Worm (Caenorhabditis elegans) whole organism, L4 larva: ENCODE data around the gene Y75B8A.44.

ENCODE experiments used
- D1046.2 ChIP-seq: fragments of 200-800 bp; sonication (Bioruptor generic); IDR thresholded peaks from 2 replicates; pipeline ENCODE4 v1.3.6; 2022; ENCODE audit warnings: missing genetic modification characterization, missing compliant biosample characterization
- F49E8.2 ChIP-seq: sonication (generic microtip); optimal IDR thresholded peaks from 2 replicates; lab custom pipeline; 2016; ENCODE audit warnings: missing compliant biosample characterization, mild to moderate bottlenecking, missing genetic modification characterization, borderline replicate concordance
- Y105C5A.15 ChIP-seq: fragments of 200-800 bp; sonication (Bioruptor generic); IDR thresholded peaks from 2 replicates; pipeline ENCODE4 v1.3.6; 2022; ENCODE audit warnings: missing genetic modification characterization, missing compliant biosample characterization
- Y48G9A.11 ChIP-seq: fragments of 200-800 bp; sonication (Bioruptor generic); IDR thresholded peaks from 2 replicates; pipeline ENCODE4 v1.3.6; 2022; ENCODE audit warnings: missing genetic modification reagents, missing genetic modification characterization, missing compliant biosample characterization
- aha-1 ChIP-seq: fragments of 150-350 bp; peaks from one replicate; lab custom pipeline; 2014; ENCODE audit warnings: missing biosample characterization, missing genetic modification characterization
- ceh-20 ChIP-seq: fragments of 200-800 bp; sonication (Bioruptor generic); IDR thresholded peaks from 2 replicates; pipeline ENCODE4 v1.3.6; 2022; ENCODE audit warnings: missing genetic modification reagents, missing genetic modification characterization, missing compliant biosample characterization
- ctbp-1 ChIP-seq: fragments of 200-800 bp; sonication (Bioruptor generic); IDR thresholded peaks from 2 replicates; pipeline ENCODE4 v1.3.6; 2022; ENCODE audit warnings: missing genetic modification reagents, missing genetic modification characterization, missing compliant biosample characterization
- daf-12 ChIP-seq: fragments of 150-350 bp; optimal IDR thresholded peaks from 2 replicates; lab custom pipeline; 2014; ENCODE audit warnings: missing biosample characterization, missing genetic modification reagents, missing genetic modification characterization
- daf-16 ChIP-seq, 3 experiments: sonication (generic microtip); optimal IDR thresholded peaks; 2 replicates each; lab custom pipeline; 2016 to 2017; ENCODE audit warnings: missing genetic modification characterization in 3 of 3, missing genetic modification reagents in 3 of 3, mild to moderate bottlenecking in 2 of 3, missing compliant biosample characterization in 2 of 3, missing biosample characterization in 1 of 3, moderate library complexity in 1 of 3
- dmd-8 ChIP-seq: fragments of 200-800 bp; sonication (Bioruptor generic); IDR thresholded peaks from 2 replicates; pipeline ENCODE4 v1.3.6; 2022; ENCODE audit warnings: missing genetic modification characterization, missing compliant biosample characterization
- dmd-9 ChIP-seq: fragments of 200-800 bp; sonication (Bioruptor generic); IDR thresholded peaks from 2 replicates; pipeline ENCODE4 v1.3.6; 2022; ENCODE audit warnings: missing genetic modification reagents, missing genetic modification characterization, missing compliant biosample characterization
- dve-1 ChIP-seq: sonication (generic microtip); optimal IDR thresholded peaks from 2 replicates; lab custom pipeline; 2017; ENCODE audit warnings: antibody characterized with exemption, mild to moderate bottlenecking, missing genetic modification characterization, missing compliant biosample characterization; ENCODE audit not compliant: insufficient read depth
- egl-43 ChIP-seq: fragments of 200-800 bp; sonication (Bioruptor generic); IDR thresholded peaks from 2 replicates; pipeline ENCODE4 v1.3.6; 2022; ENCODE audit warnings: missing genetic modification reagents, missing genetic modification characterization, missing compliant biosample characterization
- fos-1 ChIP-seq: fragments of 150-350 bp; optimal IDR thresholded peaks from 2 replicates; lab custom pipeline; 2014; ENCODE audit warnings: missing biosample characterization, missing genetic modification characterization
- hlh-30 ChIP-seq: sonication (generic microtip); optimal IDR thresholded peaks from 2 replicates; lab custom pipeline; 2017; ENCODE audit warnings: antibody characterized with exemption, mild to moderate bottlenecking, missing genetic modification characterization, missing compliant biosample characterization; ENCODE audit not compliant: insufficient read depth
- lim-7 ChIP-seq: fragments of 200-800 bp; sonication (Bioruptor generic); IDR thresholded peaks from 2 replicates; pipeline ENCODE4 v1.3.6; 2022; ENCODE audit warnings: missing genetic modification characterization, missing compliant biosample characterization
- lin-1 ChIP-seq: fragments of 200-800 bp; sonication (Bioruptor generic); IDR thresholded peaks from 2 replicates; pipeline ENCODE4 v1.3.6; 2022; ENCODE audit warnings: missing genetic modification reagents, missing genetic modification characterization, missing compliant biosample characterization
- lin-29 ChIP-seq: fragments of 200-800 bp; sonication (Bioruptor generic); IDR thresholded peaks from 2 replicates; pipeline ENCODE4 v1.3.6; 2022; ENCODE audit warnings: missing genetic modification reagents, missing genetic modification characterization, missing compliant biosample characterization
- lin-38 ChIP-seq: fragments of 200-800 bp; sonication (Bioruptor generic); IDR thresholded peaks from 2 replicates; pipeline ENCODE4 v1.3.6; 2022; ENCODE audit warnings: missing genetic modification reagents, missing genetic modification characterization, missing compliant biosample characterization
- mdt-29 ChIP-seq: fragments of 200-800 bp; sonication (Bioruptor generic); IDR thresholded peaks from 2 replicates; pipeline ENCODE4 v1.3.6; 2022; ENCODE audit warnings: missing genetic modification reagents, missing genetic modification characterization, missing compliant biosample characterization
- mxl-2 ChIP-seq: fragments of 200-800 bp; sonication (Bioruptor generic); conservative IDR thresholded peaks from 2 replicates; pipeline ENCODE4 v1.3.6; 2022; ENCODE audit warnings: missing genetic modification reagents, missing genetic modification characterization, missing compliant biosample characterization
- mxl-3 ChIP-seq: fragments of 200-800 bp; sonication (Bioruptor generic); optimal IDR thresholded peaks from 2 replicates; lab custom pipeline; 2018; ENCODE audit warnings: mild to moderate bottlenecking, missing genetic modification characterization, missing compliant biosample characterization
- nhr-237 ChIP-seq: sonication (generic microtip); optimal IDR thresholded peaks from 2 replicates; lab custom pipeline; 2017; ENCODE audit warnings: missing biosample characterization, missing genetic modification characterization
- nhr-28 ChIP-seq: fragments of 150-350 bp; optimal IDR thresholded peaks from 2 replicates; lab custom pipeline; 2014; ENCODE audit warnings: missing biosample characterization, missing genetic modification characterization
- nhr-6 ChIP-seq: fragments of 150-350 bp; optimal IDR thresholded peaks from 2 replicates; lab custom pipeline; 2014; ENCODE audit warnings: missing biosample characterization, missing genetic modification characterization
- pha-4 ChIP-seq, 2 experiments: fragments of 150-350 bp in 1 of 2; fragments of 200-800 bp in 1 of 2; sonication (Bioruptor generic) in 1 of 2; IDR thresholded peaks in 1 of 2; optimal IDR thresholded peaks in 1 of 2; 2 replicates each; pipeline versions ENCODE4 v1.3.6 to Lab custom; 2014 to 2022; ENCODE audit warnings: missing genetic modification characterization in 2 of 2, missing genetic modification reagents in 2 of 2, missing biosample characterization in 1 of 2, missing compliant biosample characterization in 1 of 2
- php-3 ChIP-seq: fragments of 200-800 bp; sonication (Bioruptor generic); IDR thresholded peaks from 2 replicates; pipeline ENCODE4 v1.3.6; 2022; ENCODE audit warnings: missing genetic modification reagents, missing genetic modification characterization, missing compliant biosample characterization
- pqm-1 ChIP-seq: sonication (generic microtip); optimal IDR thresholded peaks from 2 replicates; lab custom pipeline; 2017; ENCODE audit warnings: missing biosample characterization, missing genetic modification characterization
- rbr-2 ChIP-seq: sonication (generic microtip); optimal IDR thresholded peaks from 2 replicates; lab custom pipeline; 2016; ENCODE audit warnings: missing genotype, missing genetic modification characterization, missing compliant biosample characterization
- set-16 ChIP-seq: fragments of 200-800 bp; sonication (Bioruptor generic); IDR thresholded peaks from 2 replicates; pipeline ENCODE4 v1.3.6; 2022; ENCODE audit warnings: missing genetic modification reagents, missing genetic modification characterization, missing compliant biosample characterization
- snpc-1.2 ChIP-seq: fragments of 200-800 bp; sonication (Bioruptor generic); IDR thresholded peaks from 2 replicates; pipeline ENCODE4 v1.3.6; 2022; ENCODE audit warnings: missing genetic modification reagents, missing genetic modification characterization, missing compliant biosample characterization
- spr-1 ChIP-seq: sonication (generic microtip); optimal IDR thresholded peaks from 2 replicates; lab custom pipeline; 2016; ENCODE audit warnings: mild to moderate bottlenecking, missing genetic modification characterization, missing compliant biosample characterization
- unc-39 ChIP-seq: sonication (generic microtip); optimal IDR thresholded peaks from 2 replicates; lab custom pipeline; 2017; ENCODE audit warnings: missing biosample characterization, missing genetic modification characterization
- unc-62 ChIP-seq, 3 experiments: fragments of 150-350 bp in 1 of 3; sonication (generic microtip); optimal IDR thresholded peaks in 2 of 3; peaks in 1 of 3; 1 replicate in 1 of 3; 2 replicates in 2 of 3; lab custom pipeline; 2014 to 2017; ENCODE audit warnings: missing biosample characterization in 3 of 3, missing genetic modification characterization in 3 of 3, missing genetic modification reagents in 3 of 3, missing genotype in 1 of 3
- zip-2 ChIP-seq: fragments of 150-350 bp; optimal IDR thresholded peaks from 2 replicates; lab custom pipeline; 2014; ENCODE audit warnings: missing biosample characterization, missing genetic modification characterization
- ztf-11 ChIP-seq: fragments of 150-350 bp; optimal IDR thresholded peaks from 2 replicates; lab custom pipeline; 2014; ENCODE audit warnings: missing biosample characterization, missing genetic modification characterization

Y75B8A.44 gene

DNA sequence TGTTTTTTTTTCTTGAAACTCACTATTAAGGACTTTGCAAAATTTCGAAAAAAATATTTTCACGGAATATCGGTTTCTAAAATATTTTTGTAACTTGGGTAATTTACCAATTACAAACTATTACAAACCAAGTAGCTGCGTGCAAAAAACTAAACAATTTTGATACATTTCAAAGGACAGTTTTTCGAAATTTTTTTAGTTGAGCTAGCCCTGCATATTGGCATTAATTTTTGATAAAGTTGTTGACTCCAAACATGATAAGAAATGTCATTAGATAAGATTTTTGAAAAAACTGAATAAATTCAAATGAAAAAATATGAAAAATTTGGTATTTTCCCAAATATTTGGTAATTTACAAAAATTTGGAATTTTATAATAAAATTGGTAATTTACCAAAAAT lies 6.1 kb upstream of the Y75B8A.44 start:
- peak; percentile 12 for TF ChIP-seq dve-1 (tag; lab: Kevin White, UChicago)
- no peak for TF ChIP-seq nhr-237 (tag; lab: Kevin White, UChicago)
- peak; percentile 22 for TF ChIP-seq pqm-1
- TF ChIP-seq lin-29 (GFP tag; lab: Robert Waterston, UW), result no peak
- no peak for TF ChIP-seq daf-16 (GFP tag; optimal IDR thresholded peaks at IDR 0.05; lab: Kevin White, UChicago)
- TF ChIP-seq daf-16 (tag; optimal IDR thresholded peaks at IDR 0.05; lab: Kevin White, UChicago), result peak; percentile 75
- TF ChIP-seq dmd-9 (GFP tag; lab: Robert Waterston, UW), result no peak

DNA sequence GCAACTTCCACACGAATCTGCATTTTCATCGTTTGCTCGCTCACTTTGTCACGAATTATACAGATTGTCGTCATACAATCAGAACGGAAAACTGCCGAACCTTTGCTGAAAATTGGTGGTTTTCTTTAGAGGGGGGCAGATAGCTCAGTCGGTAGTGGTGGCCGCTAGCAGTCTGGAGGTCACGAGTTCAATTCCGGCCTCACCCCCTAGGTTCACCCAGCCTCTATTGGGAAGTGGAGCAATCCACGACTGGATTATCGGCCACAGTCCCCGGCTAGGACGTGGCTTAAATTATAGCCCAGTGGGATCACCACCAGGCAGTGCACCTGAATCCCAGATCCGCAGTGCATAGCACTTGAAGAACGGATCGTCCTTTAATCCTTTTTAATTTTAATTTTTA lies 1.7 kb upstream of the Y75B8A.44 start:
- peak; percentile 45; the same call in 1 of the 2 replicates for TF ChIP-seq dmd-9 (GFP tag; lab: Robert Waterston, UW)
- TF ChIP-seq lim-7 (GFP tag; lab: Robert Waterston, UW), result peak; percentile 54; the same call in 1 of the 2 replicates
- TF ChIP-seq snpc-1.2 (GFP tag; lab: Robert Waterston, UW), result 0 out of 2 replicates have a peak, but pooled peaks have one; percentile 27
- peak; percentile 47; the same call in 1 of the 2 replicates for TF ChIP-seq set-16
- TF ChIP-seq egl-43, result peak; percentile 55; the same call in 1 of the 2 replicates
- 0 out of 2 replicates have a peak, but pooled peaks have one; percentile 10 for TF ChIP-seq ctbp-1 (GFP tag; lab: Robert Waterston, UW)
- peak; percentile 39; the same call in 1 of the 2 replicates for TF ChIP-seq lin-38

DNA sequence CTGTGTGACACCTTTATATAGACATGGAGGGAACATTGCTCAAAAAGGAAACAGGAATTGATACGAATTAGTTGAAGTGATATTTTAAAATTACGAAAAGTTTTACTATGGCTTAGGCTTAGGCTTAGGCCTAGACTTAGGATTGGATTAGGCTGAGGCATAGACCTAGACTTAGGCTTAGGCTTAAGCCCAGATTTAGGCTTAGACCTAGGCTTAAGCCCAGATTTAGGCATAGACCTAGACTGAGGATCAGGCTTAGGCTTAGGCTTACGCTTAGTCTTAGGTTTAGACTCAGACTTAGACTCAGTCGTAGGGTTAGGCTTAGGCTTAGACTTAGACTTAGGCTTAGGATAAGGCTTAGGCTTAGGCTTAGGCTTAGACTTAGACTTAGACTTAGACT lies 1.7 kb downstream of the Y75B8A.44 start:
- peak in 1 of 2 experiments; percentile 84 for TF ChIP-seq unc-62 (GFP tag; optimal IDR thresholded peaks at IDR 0.05 in 1 of 2; lab: Kevin White, UChicago)
- no peak for TF ChIP-seq unc-62 (tag; optimal IDR thresholded peaks at IDR 0.05; lab: Kevin White, UChicago)
- no peak for TF ChIP-seq mxl-3 (GFP tag; lab: Kevin White, UChicago)
- no peak for TF ChIP-seq fos-1
- no peak for TF ChIP-seq ceh-20 (GFP tag; lab: Robert Waterston, UW)

ce11 chrIII:12198135-12198534 lies 3.8 kb downstream of the Y75B8A.44 start:
- TF ChIP-seq unc-39 (tag; lab: Kevin White, UChicago) (no peak), spr-1 (tag; lab: Kevin White, UChicago) (no peak), zip-2 (no peak), php-3 (GFP tag; lab: Robert Waterston, UW) (no peak), ctbp-1 (GFP tag; lab: Robert Waterston, UW) (no peak), mdt-29 (GFP tag; lab: Robert Waterston, UW) (no peak), Y105C5A.15 (no peak), pha-4 (GFP tag; IDR thresholded peaks at IDR 0.05; lab: Robert Waterston, UW) (no peak), pha-4 (tag; optimal IDR thresholded peaks at IDR 0.05; lab: Kevin White, UChicago) (no peak), daf-12 (tag; lab: Kevin White, UChicago) (no peak), Y48G9A.11 (no peak), hlh-30 (tag; lab: Kevin White, UChicago) (no peak), F49E8.2 (no peak)

DNA sequence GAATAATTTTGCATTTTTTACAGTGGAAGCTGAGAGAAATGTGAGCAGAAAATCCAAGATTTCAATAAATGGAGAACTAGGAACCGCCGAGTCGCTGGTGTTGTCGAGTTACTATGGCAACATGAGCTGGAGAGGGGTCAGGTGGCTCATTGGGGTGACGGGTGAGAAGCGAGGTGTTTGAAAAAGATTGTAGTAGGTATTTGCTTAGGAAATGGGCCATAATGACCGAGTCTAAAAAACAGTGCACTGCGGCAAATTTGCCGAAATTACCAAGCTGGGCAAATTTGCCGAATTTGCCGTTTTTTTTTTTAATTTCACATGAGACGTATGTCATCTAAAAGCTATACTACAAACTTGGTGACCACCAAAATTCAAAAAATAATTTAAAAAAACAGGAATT lies 8.1 kb downstream of the Y75B8A.44 start, which contains the start of gene osm-12:
TSS of gene osm-12 (minus strand) at position 101 of the 400 bp plus-strand sequence.
- no peak for TF ChIP-seq ceh-20 (GFP tag; lab: Robert Waterston, UW)
- TF ChIP-seq aha-1 (tag; lab: Kevin White, UChicago), result peak; percentile 71

- TF ChIP-seq set-16 (peak; percentile 59), spr-1 (tag; lab: Kevin White, UChicago) (no peak), fos-1 (no peak), D1046.2 (0 out of 2 replicates have a peak, but pooled peaks have one; percentile 49), mxl-2 (GFP tag; lab: Robert Waterston, UW) (no peak), pha-4 (GFP tag; IDR thresholded peaks at IDR 0.05; lab: Robert Waterston, UW) (no peak), pha-4 (tag; optimal IDR thresholded peaks at IDR 0.05; lab: Kevin White, UChicago) (no peak), lin-1 (GFP tag; lab: Robert Waterston, UW) (no peak), nhr-6 (tag; lab: Kevin White, UChicago) (no peak), dmd-8 (GFP tag; lab: Robert Waterston, UW) (no peak), ztf-11 (tag; lab: Kevin White, UChicago) (no peak), rbr-2 (tag; lab: Kevin White, UChicago) (no peak), nhr-28 (no peak), hlh-30 (tag; lab: Kevin White, UChicago) (no peak)
- TF ChIP-seq, all 104 proteins: peak for 2
Measured at ce11 chrIII:12205271-12205670, 11.0 kb downstream of the Y75B8A.44 start.
